Fruit fly (Drosophila melanogaster) whole organism, prepupa: ENCODE data around the gene Myo61F.

Experiments used
- Blimp-1 ChIP-seq: fragments of 200-800 bp; sonication (Bioruptor generic); optimal IDR thresholded peaks from 3 replicates; lab custom pipeline; 2017; ENCODE audit warnings: missing biosample characterization, missing genetic modification characterization, mild to moderate bottlenecking, moderate library complexity, missing genetic modification reagents
- CG10631 ChIP-seq: fragments of 200-800 bp; sonication (Bioruptor generic); optimal IDR thresholded peaks from 2 replicates; lab custom pipeline; 2016; ENCODE audit warnings: missing biosample characterization, missing genetic modification characterization
- CG10669 ChIP-seq: fragments of 200-800 bp; sonication (Bioruptor generic); optimal IDR thresholded peaks from 3 replicates; lab custom pipeline; 2018; ENCODE audit warnings: missing biosample characterization, mild to moderate bottlenecking, missing genetic modification characterization, moderate library complexity
- CG11294 ChIP-seq: fragments of 200-800 bp; sonication (Bioruptor generic); IDR thresholded peaks from 2 replicates; pipeline ENCODE4 v1.3.6; 2022; ENCODE audit warnings: missing biosample characterization, missing genetic modification characterization
- CG11762 ChIP-seq: fragments of 200-800 bp; sonication (Bioruptor generic); optimal IDR thresholded peaks from 3 replicates; lab custom pipeline; 2016; ENCODE audit warnings: missing biosample characterization, missing genetic modification characterization; ENCODE audit not compliant: insufficient read depth
- CG11902 ChIP-seq: fragments of 200-800 bp; sonication (Bioruptor generic); optimal IDR thresholded peaks from 3 replicates; lab custom pipeline; 2016; ENCODE audit warnings: missing biosample characterization, missing genetic modification characterization
- CG15336 ChIP-seq: fragments of 200-800 bp; sonication (Bioruptor generic); IDR thresholded peaks from 2 replicates; pipeline ENCODE4 v1.3.6; 2022; ENCODE audit warnings: missing biosample characterization, missing genetic modification characterization
- CG16779 ChIP-seq: fragments of 200-800 bp; sonication (Bioruptor generic); optimal IDR thresholded peaks from 3 replicates; lab custom pipeline; 2017; ENCODE audit warnings: missing biosample characterization, mild to moderate bottlenecking, missing genetic modification characterization
- CG31627 ChIP-seq: fragments of 200-800 bp; sonication (Bioruptor generic); optimal IDR thresholded peaks from 3 replicates; lab custom pipeline; 2016; ENCODE audit warnings: missing biosample characterization, missing genetic modification characterization
- CG34406 ChIP-seq: fragments of 200-800 bp; sonication (Bioruptor generic); optimal IDR thresholded peaks from 3 replicates; lab custom pipeline; 2016; ENCODE audit warnings: missing biosample characterization, missing genetic modification characterization
- CG3919 ChIP-seq: fragments of 200-800 bp; sonication (Bioruptor generic); optimal IDR thresholded peaks from 3 replicates; lab custom pipeline; 2016; ENCODE audit warnings: missing biosample characterization, missing genetic modification characterization
- CG4318 ChIP-seq: fragments of 200-800 bp; sonication (Bioruptor generic); optimal IDR thresholded peaks from 3 replicates; lab custom pipeline; 2017; ENCODE audit warnings: missing biosample characterization, mild to moderate bottlenecking, missing genetic modification characterization
- CG6808 ChIP-seq: fragments of 200-800 bp; sonication (Bioruptor generic); optimal IDR thresholded peaks from 3 replicates; lab custom pipeline; 2017; ENCODE audit warnings: missing biosample characterization, missing genetic modification characterization, mild to moderate bottlenecking, moderate library complexity, missing genetic modification reagents
- CG6854 ChIP-seq: fragments of 200-800 bp; sonication (Bioruptor generic); optimal IDR thresholded peaks from 2 replicates; lab custom pipeline; 2017; ENCODE audit warnings: missing biosample characterization, mild to moderate bottlenecking, missing genetic modification characterization
- CG7368 ChIP-seq: fragments of 200-800 bp; sonication (Bioruptor generic); optimal IDR thresholded peaks from 3 replicates; lab custom pipeline; 2016; ENCODE audit warnings: missing biosample characterization, missing genetic modification characterization
- CG8319 ChIP-seq: fragments of 200-800 bp; sonication (Bioruptor generic); optimal IDR thresholded peaks from 3 replicates; lab custom pipeline; 2016; ENCODE audit warnings: missing biosample characterization, missing genetic modification characterization
- CG8632 ChIP-seq: fragments of 200-800 bp; sonication (Bioruptor generic); optimal IDR thresholded peaks from 3 replicates; lab custom pipeline; 2016; ENCODE audit warnings: missing biosample characterization, missing genetic modification characterization
- Eip75B ChIP-seq: fragments of 200-800 bp; sonication (Bioruptor generic); optimal IDR thresholded peaks from 3 replicates; lab custom pipeline; 2016; ENCODE audit warnings: missing biosample characterization, missing genetic modification characterization
- Eip78C ChIP-seq: fragments of 200-800 bp; sonication (Bioruptor generic); peaks from one replicate; lab custom pipeline; 2016; ENCODE audit warnings: missing biosample characterization, missing genetic modification characterization
- Eip93F ChIP-seq: fragments of 200-800 bp; sonication (Bioruptor generic); optimal IDR thresholded peaks from 2 replicates; lab custom pipeline; 2016; ENCODE audit warnings: missing biosample characterization, mild to moderate bottlenecking, missing genetic modification characterization
- Ets21C ChIP-seq: fragments of 200-800 bp; sonication (Bioruptor generic); optimal IDR thresholded peaks from 3 replicates; lab custom pipeline; 2016; ENCODE audit warnings: missing biosample characterization, missing genetic modification characterization
- Ets96B ChIP-seq: fragments of 200-800 bp; optimal IDR thresholded peaks from 2 replicates; lab custom pipeline; 2019; ENCODE audit warnings: missing biosample characterization, mild to moderate bottlenecking, missing genetic modification characterization, moderate library complexity
- Gug ChIP-seq: fragments of 200-800 bp; sonication (Bioruptor generic); IDR thresholded peaks from 2 replicates; pipeline ENCODE4 v1.3.6; 2022; ENCODE audit warnings: missing biosample characterization, missing genetic modification characterization
- Hr38 ChIP-seq: sonication (Bioruptor generic); optimal IDR thresholded peaks from 2 replicates; lab custom pipeline; 2016; ENCODE audit warnings: missing biosample characterization, missing genetic modification characterization
- Hr4 ChIP-seq: fragments of 200-800 bp; sonication (Bioruptor generic); optimal IDR thresholded peaks from 3 replicates; lab custom pipeline; 2016; ENCODE audit warnings: missing biosample characterization, missing genetic modification characterization
- Lpt ChIP-seq: fragments of 200-800 bp; sonication (Bioruptor generic); optimal IDR thresholded peaks from 3 replicates; lab custom pipeline; 2016; ENCODE audit warnings: missing biosample characterization, missing genetic modification characterization
- Met ChIP-seq: fragments of 200-800 bp; sonication (Bioruptor generic); optimal IDR thresholded peaks from 3 replicates; lab custom pipeline; 2016; ENCODE audit warnings: missing biosample characterization, missing genetic modification characterization
- Smox ChIP-seq: fragments of 200-800 bp; sonication (Bioruptor generic); optimal IDR thresholded peaks from 3 replicates; lab custom pipeline; 2016; ENCODE audit warnings: missing biosample characterization, missing genetic modification characterization
- Sox102F ChIP-seq: fragments of 200-800 bp; sonication (Bioruptor generic); optimal IDR thresholded peaks from 2 replicates; lab custom pipeline; 2016; ENCODE audit warnings: missing biosample characterization, mild to moderate bottlenecking, missing genetic modification characterization
- Sox14 ChIP-seq: fragments of 200-800 bp; sonication (Bioruptor generic); optimal IDR thresholded peaks from 3 replicates; lab custom pipeline; 2016; ENCODE audit warnings: missing biosample characterization, missing genetic modification characterization
- Sox15 ChIP-seq: fragments of 200-800 bp; sonication (Bioruptor generic); optimal IDR thresholded peaks from 3 replicates; lab custom pipeline; 2016; ENCODE audit warnings: missing biosample characterization, missing genetic modification characterization
- achi ChIP-seq: fragments of 200-800 bp; sonication (Bioruptor generic); optimal IDR thresholded peaks from 3 replicates; lab custom pipeline; 2016; ENCODE audit warnings: missing biosample characterization, missing genetic modification characterization
- acj6 ChIP-seq: fragments of 200-800 bp; sonication (Bioruptor generic); optimal IDR thresholded peaks from 3 replicates; lab custom pipeline; 2016; ENCODE audit warnings: missing biosample characterization, missing genetic modification characterization
- cyc ChIP-seq: fragments of 200-800 bp; sonication (Bioruptor generic); optimal IDR thresholded peaks from 3 replicates; lab custom pipeline; 2016; ENCODE audit warnings: missing biosample characterization, missing genetic modification characterization
- dac ChIP-seq: fragments of 200-800 bp; sonication (Bioruptor generic); optimal IDR thresholded peaks from 2 replicates; lab custom pipeline; 2017; ENCODE audit warnings: missing biosample characterization, mild to moderate bottlenecking, missing genetic modification characterization
- dsx ChIP-seq: fragments of 200-800 bp; optimal IDR thresholded peaks from 3 replicates; lab custom pipeline; 2019; ENCODE audit warnings: missing biosample characterization, mild to moderate bottlenecking, missing genetic modification characterization, moderate library complexity; ENCODE audit not compliant: poor library complexity, severe bottlenecking
- eg ChIP-seq: fragments of 200-800 bp; sonication (Bioruptor generic); IDR thresholded peaks from 3 replicates; pipeline ENCODE4 v1.3.6; 2022; ENCODE audit warnings: missing biosample characterization, missing genetic modification characterization
- esn ChIP-seq: fragments of 200-800 bp; sonication (Bioruptor generic); optimal IDR thresholded peaks from 2 replicates; lab custom pipeline; 2016; ENCODE audit warnings: missing biosample characterization, mild to moderate bottlenecking, missing genetic modification characterization, moderate library complexity
- fd59A ChIP-seq: fragments of 200-800 bp; sonication (Bioruptor generic); optimal IDR thresholded peaks from 2 replicates; lab custom pipeline; 2017; ENCODE audit warnings: missing biosample characterization, mild to moderate bottlenecking, missing genetic modification characterization, missing genetic modification reagents
- fkh ChIP-seq: fragments of 200-800 bp; sonication (Bioruptor generic); optimal IDR thresholded peaks from 3 replicates; lab custom pipeline; 2017; ENCODE audit warnings: missing biosample characterization, mild to moderate bottlenecking, missing genetic modification characterization, moderate library complexity
- net ChIP-seq: fragments of 200-800 bp; sonication (Bioruptor generic); optimal IDR thresholded peaks from 3 replicates; lab custom pipeline; 2016; ENCODE audit warnings: missing biosample characterization, missing genetic modification characterization
- pdm3 ChIP-seq: fragments of 200-800 bp; sonication (Bioruptor generic); optimal IDR thresholded peaks from 3 replicates; lab custom pipeline; 2016; ENCODE audit warnings: missing biosample characterization, missing genetic modification characterization
- spab ChIP-seq: fragments of 200-800 bp; sonication (Bioruptor generic); optimal IDR thresholded peaks from 2 replicates; lab custom pipeline; 2017; ENCODE audit warnings: missing biosample characterization, mild to moderate bottlenecking, missing genetic modification characterization, missing genetic modification reagents
- ss ChIP-seq, 2 experiments: fragments of 200-800 bp; sonication (Bioruptor generic); optimal IDR thresholded peaks; 2 replicates in 1 of 2; 3 replicates in 1 of 2; lab custom pipeline; 2017 to 2018; ENCODE audit warnings: mild to moderate bottlenecking in 2 of 2, missing biosample characterization in 2 of 2, missing genetic modification characterization in 2 of 2, moderate library complexity in 1 of 2
- svp ChIP-seq: fragments of 200-800 bp; sonication (Bioruptor generic); peaks from one replicate; lab custom pipeline; 2016; ENCODE audit warnings: missing biosample characterization, missing genetic modification characterization
- topi ChIP-seq: fragments of 200-800 bp; sonication (Bioruptor generic); optimal IDR thresholded peaks from 3 replicates; lab custom pipeline; 2016; ENCODE audit warnings: missing biosample characterization, missing genetic modification characterization
- vri ChIP-seq: fragments of 200-800 bp; sonication (Bioruptor generic); optimal IDR thresholded peaks from 3 replicates; lab custom pipeline; 2016; ENCODE audit warnings: missing biosample characterization, mild to moderate bottlenecking, missing genetic modification characterization

The Myo61F gene

DNA sequence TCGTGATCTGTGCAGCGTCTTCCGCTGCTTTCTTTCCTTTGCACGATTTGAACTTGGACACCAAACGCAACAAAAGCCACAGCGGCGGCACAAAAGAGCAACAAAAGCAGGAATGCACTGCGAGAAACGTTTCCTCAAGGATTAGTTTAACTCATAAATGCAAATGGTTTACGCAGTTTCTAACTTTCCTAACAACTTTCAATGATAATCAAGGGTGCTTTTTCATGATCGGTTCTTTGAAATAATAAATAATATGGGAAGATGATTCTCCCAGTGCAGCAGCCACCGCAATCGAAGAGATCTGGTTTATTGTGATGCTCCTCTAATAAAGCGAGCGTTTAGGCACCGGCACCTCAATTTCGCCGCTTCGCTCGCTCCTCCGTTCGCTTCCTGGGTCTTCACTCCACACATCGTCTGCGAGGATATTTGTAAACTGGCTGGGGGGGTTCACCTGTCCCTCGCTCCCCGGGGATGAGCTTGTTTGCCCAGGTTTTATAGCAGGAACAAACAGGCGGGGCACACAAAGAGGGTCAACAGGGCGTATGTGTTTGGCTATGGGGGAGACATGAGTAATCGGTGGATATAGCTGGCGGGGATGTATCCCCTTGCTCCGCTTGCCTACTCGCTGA, 931 bp downstream of the Myo61F start (continued):
- peak; percentile 83 for TF ChIP-seq spab (GFP tag; lab: Kevin White, UChicago)
- peak; percentile 97 for TF ChIP-seq topi (GFP tag; lab: Kevin White, UChicago)
- peak; percentile 97 for TF ChIP-seq Smox
- TF ChIP-seq Ets96B = peak; percentile 91
- peak; percentile 91 for TF ChIP-seq CG7368 (GFP tag; lab: Kevin White, UChicago)
- peak; percentile 94 for TF ChIP-seq CG34406 (GFP tag; lab: Kevin White, UChicago)
- peak; percentile 98 for TF ChIP-seq Sox14 (GFP tag; lab: Kevin White, UChicago)
- TF ChIP-seq svp = peak; percentile 99
- peak; percentile 64 for TF ChIP-seq dsx (GFP tag; lab: Kevin White, UChicago)
- peak; percentile 12 for TF ChIP-seq Hr38 (GFP tag; lab: Kevin White, UChicago)
- peak; percentile 94 for TF ChIP-seq net
- TF ChIP-seq CG6854 (GFP tag; lab: Kevin White, UChicago) = peak; percentile 98
- TF ChIP-seq Sox102F = peak; percentile 98
- peak; percentile 92 for TF ChIP-seq eg (GFP tag; lab: Robert Waterston, UW)
- TF ChIP-seq Eip75B = peak; percentile 96
- TF ChIP-seq acj6 (GFP tag; lab: Kevin White, UChicago) = peak; percentile 97
- TF ChIP-seq Eip78C = peak; percentile 97

DNA sequence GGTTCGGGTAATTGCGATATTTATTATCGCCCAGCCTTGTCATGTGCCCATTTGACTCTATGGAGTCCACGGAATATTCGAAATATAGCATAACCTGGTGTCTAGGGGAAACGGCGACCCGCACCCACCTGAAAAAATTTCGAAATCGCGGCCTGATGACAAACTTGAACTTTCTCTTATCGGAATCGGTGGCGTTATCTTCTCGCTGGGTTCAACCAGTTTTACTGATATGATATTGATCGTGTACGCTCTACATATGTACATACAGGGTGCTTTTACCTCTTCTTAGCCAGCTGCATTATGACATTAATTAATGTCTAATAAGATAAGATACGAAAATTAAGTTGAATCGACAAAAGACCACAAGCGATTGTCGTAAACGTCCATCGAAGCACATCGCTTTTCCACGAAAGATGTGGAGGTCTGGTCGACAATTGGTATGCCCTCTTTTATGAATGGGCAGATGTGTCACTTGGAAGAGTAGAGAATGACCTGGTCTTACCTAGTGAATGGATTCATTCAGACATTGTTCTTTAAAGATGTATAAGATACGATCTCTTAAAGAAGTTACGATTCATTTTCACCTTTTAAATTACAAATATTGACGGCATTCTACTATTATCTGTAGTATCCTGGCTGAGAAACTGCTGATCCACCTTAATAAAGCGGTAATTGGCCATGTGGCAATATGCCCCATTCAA, 2.1 kb downstream of the Myo61F start:
- peak; percentile 10 for TF ChIP-seq CG16779
- no peak for TF ChIP-seq Eip93F (GFP tag; lab: Kevin White, UChicago)
- peak; percentile 36 for TF ChIP-seq net
- peak; percentile 43 for TF ChIP-seq Sox14 (GFP tag; lab: Kevin White, UChicago)
- TF ChIP-seq achi (GFP tag; lab: Kevin White, UChicago) = peak; percentile 55
- no peak for TF ChIP-seq Lpt (GFP tag; lab: Kevin White, UChicago)
- TF ChIP-seq CG11902 (GFP tag; lab: Kevin White, UChicago) = peak; percentile 33
- TF ChIP-seq fkh (GFP tag; lab: Kevin White, UChicago) = no peak
- TF ChIP-seq Hr38 (GFP tag; lab: Kevin White, UChicago) = no peak
- TF ChIP-seq CG3919 (GFP tag; lab: Kevin White, UChicago) = peak; percentile 69
- TF ChIP-seq topi (GFP tag; lab: Kevin White, UChicago) = peak; percentile 60
- no peak for TF ChIP-seq CG7368 (GFP tag; lab: Kevin White, UChicago)
- peak; percentile 35 for TF ChIP-seq Met (GFP tag; lab: Kevin White, UChicago)
- peak; percentile 23 for TF ChIP-seq CG15336
- peak; percentile 34 for TF ChIP-seq cyc
- TF ChIP-seq Gug = peak; percentile 28; the same call in 1 of the 2 replicates
- peak; percentile 4 for TF ChIP-seq Ets21C (GFP tag; lab: Kevin White, UChicago)
- peak; percentile 50 for TF ChIP-seq CG8632
- TF ChIP-seq Blimp-1 (GFP tag; lab: Kevin White, UChicago) = no peak
- no peak for TF ChIP-seq dac
- peak; percentile 54 for TF ChIP-seq Smox
- peak; percentile 5 for TF ChIP-seq CG6808 (GFP tag; lab: Kevin White, UChicago)
- peak; percentile 58 for TF ChIP-seq CG10669
- TF ChIP-seq CG6854 (GFP tag; lab: Kevin White, UChicago) = no peak
- peak; percentile 34 for TF ChIP-seq CG10631 (GFP tag; lab: Kevin White, UChicago)
- TF ChIP-seq fd59A (GFP tag; lab: Kevin White, UChicago) = peak; percentile 48
- TF ChIP-seq Sox15 (GFP tag; lab: Kevin White, UChicago) = peak; percentile 31
- TF ChIP-seq CG11762 (GFP tag; lab: Kevin White, UChicago) = peak; percentile 31
- TF ChIP-seq CG34406 (GFP tag; lab: Kevin White, UChicago) = peak; percentile 35
- TF ChIP-seq CG8319 (GFP tag; lab: Kevin White, UChicago) = no peak
- peak; percentile 51 for TF ChIP-seq esn (GFP tag; lab: Kevin White, UChicago)
- TF ChIP-seq CG11294 (GFP tag; lab: Robert Waterston, UW) = no peak
- TF ChIP-seq Sox102F = peak; percentile 69
- TF ChIP-seq vri (GFP tag; lab: Kevin White, UChicago) = peak; percentile 57
- peak; percentile 11 for TF ChIP-seq Hr4 (GFP tag; lab: Kevin White, UChicago)
- TF ChIP-seq pdm3 = peak; percentile 60
- TF ChIP-seq CG4318 = no peak
- peak; percentile 39 for TF ChIP-seq CG31627 (GFP tag; lab: Kevin White, UChicago)
- TF ChIP-seq ss (GFP tag; optimal IDR thresholded peaks at IDR 0.05; lab: Kevin White, UChicago) = no peak
